Worm (Caenorhabditis elegans): ENCODE data around the gene oig-8.

oig-8 gene

DNA sequence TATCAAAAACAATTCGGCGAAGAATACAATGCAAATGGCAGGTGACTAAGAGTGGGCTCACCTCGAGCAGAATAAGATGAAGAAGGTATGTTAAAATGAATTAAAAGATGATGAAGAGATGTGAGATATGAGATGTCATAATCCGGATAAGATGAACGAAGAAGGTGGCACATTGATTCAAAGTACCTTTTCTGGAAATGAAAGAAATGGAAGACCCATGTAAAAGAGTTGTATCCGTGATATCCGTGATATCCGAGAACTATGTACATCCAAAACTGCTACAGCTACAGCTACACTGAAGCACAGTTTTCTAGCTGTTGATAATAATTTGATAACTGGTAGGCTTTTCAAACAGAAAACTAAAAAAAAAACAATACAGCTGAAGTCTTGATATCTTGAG, at the start of gene oig-8:
TSS of gene oig-8 (minus strand) at position 101 of the 400 bp plus-strand sequence.
- TF ChIP-seq dao-5 (tag; optimal IDR thresholded peaks at IDR 0.05) (no peak), W03F9.2 (tag; optimal IDR thresholded peaks at IDR 0.05) (no peak), him-1 (tag; optimal IDR thresholded peaks at IDR 0.05) (no peak)

DNA sequence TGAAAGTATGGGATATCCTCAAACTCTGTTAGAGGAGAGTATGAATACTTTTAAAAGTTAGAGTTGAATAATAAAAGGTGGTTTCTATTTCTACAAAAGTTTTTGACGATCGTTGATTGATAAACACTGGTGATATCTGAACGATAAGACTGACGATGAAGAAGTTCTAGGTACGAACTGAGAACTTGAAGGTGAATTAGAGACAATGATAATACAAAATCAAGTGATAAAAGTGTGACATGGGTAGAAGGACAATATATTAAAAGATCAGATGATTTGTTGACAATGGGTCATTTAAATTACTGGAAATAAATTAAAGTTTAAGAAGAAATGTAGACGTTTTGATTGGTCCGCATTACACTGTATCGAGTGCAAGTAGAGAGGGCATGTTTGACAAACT, 46.5 kb upstream of the oig-8 start, which contains the start of gene C18H9.5:
TSS of gene C18H9.5 (minus strand) at position 179 of the 400 bp plus-strand sequence.
- TF ChIP-seq dao-5 (tag; optimal IDR thresholded peaks at IDR 0.05) (no peak), W03F9.2 (tag; optimal IDR thresholded peaks at IDR 0.05) (no peak), him-1 (tag; optimal IDR thresholded peaks at IDR 0.05) (no peak)

DNA sequence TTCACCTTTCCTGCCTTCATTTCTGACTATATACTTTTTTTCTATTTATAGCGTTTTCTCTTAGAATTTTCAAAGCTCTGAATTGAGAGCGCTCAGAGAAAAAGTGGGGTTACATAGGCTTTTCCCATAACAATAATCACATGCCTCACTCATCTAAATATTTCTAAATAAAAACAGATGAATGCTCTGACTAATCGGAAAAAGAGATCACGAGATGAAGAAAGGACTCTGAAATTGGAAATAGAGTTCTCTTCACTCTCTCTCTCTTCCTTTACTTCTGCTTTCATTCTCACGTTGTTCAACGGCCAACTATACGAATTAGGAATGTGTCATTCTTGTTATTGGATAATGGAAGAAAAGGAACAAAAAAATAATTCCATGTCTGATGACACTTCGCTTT, 40.2 kb upstream of the oig-8 start:
- no peak for TF ChIP-seq dao-5 (tag; optimal IDR thresholded peaks at IDR 0.05)
- TF ChIP-seq him-1 (tag; optimal IDR thresholded peaks at IDR 0.05), result no peak
- no peak for TF ChIP-seq W03F9.2 (tag; optimal IDR thresholded peaks at IDR 0.05)

DNA sequence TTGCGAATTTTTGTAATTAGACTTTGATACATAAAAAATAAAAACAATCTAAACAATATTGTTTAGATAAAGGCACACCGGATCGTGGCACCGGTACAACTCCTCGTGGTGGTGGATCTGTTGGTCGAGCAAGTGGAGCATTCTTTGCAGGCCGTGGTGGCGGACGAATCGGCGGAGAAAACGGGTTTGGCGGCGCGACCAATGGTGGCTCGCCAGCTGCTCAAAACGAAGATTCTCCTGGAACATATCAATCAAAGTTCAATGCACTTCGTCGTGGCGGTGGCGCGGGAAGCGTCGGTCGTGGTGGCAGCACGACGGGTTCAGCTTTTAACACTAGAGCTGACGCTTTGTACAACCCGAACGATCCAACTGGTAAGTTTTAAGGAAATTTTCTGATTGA, 37.0 kb upstream of the oig-8 start:
- TF ChIP-seq dao-5 (tag; optimal IDR thresholded peaks at IDR 0.05) (no peak), him-1 (tag; optimal IDR thresholded peaks at IDR 0.05) (no peak), W03F9.2 (tag; optimal IDR thresholded peaks at IDR 0.05) (no peak)

DNA sequence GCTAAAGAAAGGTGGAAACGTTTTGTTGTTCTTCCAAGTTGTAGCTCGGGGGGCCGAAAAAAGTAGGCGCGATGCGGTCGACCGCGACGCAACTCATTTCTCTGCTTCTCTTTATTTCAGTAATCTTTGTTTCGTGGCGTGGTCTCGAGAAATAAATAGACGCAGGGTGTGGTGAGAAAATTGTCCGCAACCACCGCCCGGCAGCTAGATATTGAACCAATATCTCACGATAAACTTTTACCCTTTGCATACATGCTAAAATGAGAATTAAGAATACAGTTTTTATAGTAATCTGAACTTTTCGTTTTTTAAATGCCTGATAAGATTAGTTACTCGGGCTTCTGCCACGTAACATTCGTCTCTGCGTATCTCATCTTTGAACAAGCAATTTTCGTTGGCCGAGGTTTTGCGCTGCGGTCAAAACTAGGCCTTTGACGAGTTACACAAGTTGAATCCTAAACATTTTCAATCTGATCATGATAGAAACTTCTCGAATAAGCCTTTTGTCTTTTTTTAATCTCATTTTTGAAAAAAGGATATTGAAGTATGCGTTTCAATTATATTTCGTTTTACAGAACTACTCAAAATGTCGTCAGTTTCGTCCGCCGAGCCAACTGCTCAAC, 34.8 kb upstream of the oig-8 start, which contains the start of gene gyf-1:
TSS of gene gyf-1 (plus strand) at position 573 of the 623 bp plus-strand sequence.
- TF ChIP-seq W03F9.2 (tag; optimal IDR thresholded peaks at IDR 0.05) (no peak), him-1 (tag; optimal IDR thresholded peaks at IDR 0.05) (no peak), dao-5 (tag; optimal IDR thresholded peaks at IDR 0.05) (no peak)

DNA sequence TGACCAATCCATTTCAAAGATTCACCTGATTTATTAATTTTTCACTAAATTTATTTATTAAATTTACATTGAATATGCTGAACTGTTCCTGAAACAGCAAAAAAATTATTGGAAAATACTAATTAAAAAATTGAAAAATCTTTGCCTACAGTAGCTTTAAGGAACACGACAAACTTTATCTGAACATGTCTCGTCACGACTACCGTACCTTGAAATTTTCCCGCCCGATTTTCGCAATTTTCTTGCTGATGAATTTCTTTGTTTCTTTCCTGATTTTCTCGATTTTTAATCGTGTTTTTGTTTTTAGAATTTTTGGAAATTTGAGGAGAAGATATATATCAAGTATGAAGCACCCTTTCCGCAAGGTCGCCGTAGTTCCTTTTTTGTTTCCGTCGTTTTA, 34.0 kb upstream of the oig-8 start:
- TF ChIP-seq W03F9.2 (tag; optimal IDR thresholded peaks at IDR 0.05) (no peak), him-1 (tag; optimal IDR thresholded peaks at IDR 0.05) (no peak), dao-5 (tag; optimal IDR thresholded peaks at IDR 0.05) (no peak)

DNA sequence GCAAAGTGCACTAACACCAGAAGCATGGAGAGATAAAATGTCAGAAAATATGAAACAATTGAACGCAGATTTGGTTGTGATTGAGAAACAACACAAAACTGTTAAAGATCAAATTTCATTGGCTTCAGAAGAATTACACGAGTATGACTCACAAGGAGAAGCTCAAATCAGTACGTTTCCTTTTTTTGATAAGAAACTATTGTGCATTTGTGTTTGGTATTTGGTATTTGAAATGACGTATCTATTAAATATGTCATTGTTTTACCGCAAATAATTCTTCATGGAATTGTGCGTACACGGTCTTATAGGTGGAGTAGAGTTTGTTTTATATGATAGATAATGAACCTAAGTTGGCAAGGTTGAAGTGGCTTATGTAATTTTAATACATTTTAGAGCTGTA, 32.6 kb upstream of the oig-8 start:
- no peak for TF ChIP-seq him-1 (tag; optimal IDR thresholded peaks at IDR 0.05)
- TF ChIP-seq W03F9.2 (tag; optimal IDR thresholded peaks at IDR 0.05), result no peak

DNA sequence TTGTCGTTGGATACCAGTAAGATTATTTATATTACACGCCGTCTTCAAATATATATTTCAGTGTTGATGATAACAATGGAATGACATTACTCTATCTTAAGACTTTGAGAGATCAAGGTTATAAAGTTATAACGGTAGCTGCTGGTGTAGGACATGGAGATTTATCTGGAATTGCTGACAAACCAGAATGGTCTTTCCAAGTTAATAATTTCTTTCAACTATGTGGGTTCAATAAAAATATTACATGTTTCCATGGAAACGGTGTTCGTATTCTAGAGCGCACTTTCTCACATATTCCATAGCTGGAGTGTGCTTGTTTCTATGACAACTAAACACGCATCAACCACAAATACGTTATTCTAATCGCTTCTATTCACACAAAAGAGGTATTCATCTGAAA, 30.8 kb upstream of the oig-8 start, which contains the start of gene ift-74:
TSS of gene ift-74 (plus strand) at position 301 of the 400 bp plus-strand sequence.
- TF ChIP-seq W03F9.2 (tag; optimal IDR thresholded peaks at IDR 0.05), result no peak
- TF ChIP-seq him-1 (tag; optimal IDR thresholded peaks at IDR 0.05), result no peak
- TF ChIP-seq dao-5 (tag; optimal IDR thresholded peaks at IDR 0.05), result no peak

DNA sequence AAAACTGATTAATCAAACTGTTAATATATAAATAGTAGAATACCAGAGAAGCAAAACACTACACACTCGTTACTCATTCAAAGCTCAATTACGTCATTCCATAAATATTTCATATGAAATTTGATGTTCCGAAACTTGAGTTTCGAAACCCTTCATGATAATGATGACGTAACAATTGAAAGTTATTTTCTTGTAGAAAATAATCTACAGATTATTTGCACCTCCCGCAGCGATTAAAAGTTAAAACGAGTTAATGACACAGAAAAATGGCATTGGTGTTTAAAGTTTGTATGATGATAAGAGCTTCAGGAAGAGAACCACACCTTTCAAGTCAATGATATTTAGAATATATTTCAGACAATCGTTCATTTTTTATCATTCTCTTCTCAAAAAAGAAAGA, 25.0 kb upstream of the oig-8 start, which contains the start of gene H43E16.1:
TSS of gene H43E16.1 (plus strand) at position 375 of the 400 bp plus-strand sequence.
- TF ChIP-seq dao-5 (tag; optimal IDR thresholded peaks at IDR 0.05), result no peak
- no peak for TF ChIP-seq him-1 (tag; optimal IDR thresholded peaks at IDR 0.05)
- TF ChIP-seq W03F9.2 (tag; optimal IDR thresholded peaks at IDR 0.05), result no peak

DNA sequence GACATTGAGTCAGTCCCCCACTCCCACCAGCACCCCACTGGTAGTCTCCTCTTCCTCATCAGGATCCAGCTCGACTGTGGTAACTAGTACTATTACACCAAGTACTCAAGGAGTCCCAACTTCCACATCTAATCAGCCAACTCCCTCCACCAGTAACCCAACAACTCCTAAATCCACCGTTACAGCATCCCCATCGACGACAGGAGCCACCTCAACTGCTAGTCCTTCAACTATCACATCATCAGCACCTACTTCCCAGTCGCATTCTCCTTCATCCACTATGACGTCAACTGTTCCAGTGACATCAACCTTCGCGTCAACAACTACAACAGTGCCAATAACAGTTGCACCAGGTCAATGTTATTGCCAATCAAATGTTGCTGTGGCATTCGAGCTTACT, 19.6 kb upstream of the oig-8 start:
- TF ChIP-seq him-1 (tag; optimal IDR thresholded peaks at IDR 0.05) (no peak), dao-5 (tag; optimal IDR thresholded peaks at IDR 0.05) (no peak), W03F9.2 (tag; optimal IDR thresholded peaks at IDR 0.05) (no peak)

DNA sequence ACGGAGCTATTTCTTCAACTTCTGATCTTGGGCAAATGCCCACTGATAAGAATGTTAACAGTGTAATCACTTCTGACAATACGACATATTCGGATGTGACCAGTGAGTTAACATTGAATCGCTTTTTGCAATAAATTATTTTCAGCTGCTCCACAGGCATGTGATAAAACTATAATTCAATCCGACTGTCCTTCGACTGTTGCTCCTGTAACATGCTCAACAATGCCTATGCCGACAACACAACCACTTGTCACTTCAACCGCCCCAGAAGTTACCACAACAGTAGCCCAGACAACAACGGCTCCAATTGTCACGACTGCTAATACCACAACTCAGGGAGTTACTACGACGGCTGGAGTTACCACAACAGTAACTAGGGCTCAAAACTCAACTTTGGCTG, 18.6 kb upstream of the oig-8 start:
- TF ChIP-seq dao-5 (tag; optimal IDR thresholded peaks at IDR 0.05), result no peak
- no peak for TF ChIP-seq him-1 (tag; optimal IDR thresholded peaks at IDR 0.05)
- no peak for TF ChIP-seq W03F9.2 (tag; optimal IDR thresholded peaks at IDR 0.05)

DNA sequence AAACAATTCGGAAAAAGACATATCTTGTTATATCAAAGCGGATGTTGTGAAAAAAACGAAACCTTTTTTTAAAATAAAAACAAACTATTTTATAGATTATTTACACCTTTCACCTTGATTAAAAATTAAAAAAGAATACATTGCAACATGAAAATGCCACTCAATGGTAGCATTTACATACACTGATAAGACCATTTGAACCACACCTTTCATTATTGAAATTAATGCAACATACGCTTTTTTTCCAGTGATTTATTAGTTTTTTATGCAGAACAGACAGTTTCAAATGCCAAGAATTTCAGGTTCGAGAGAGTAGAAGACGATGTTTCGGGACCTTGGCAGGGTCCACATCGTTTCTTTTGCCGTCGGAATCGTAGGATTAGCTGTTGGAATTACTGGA, 17.7 kb upstream of the oig-8 start, which contains the start of gene T19D12.1:
TSS of gene T19D12.1 (plus strand) at position 301 of the 400 bp plus-strand sequence.
- TF ChIP-seq W03F9.2 (tag; optimal IDR thresholded peaks at IDR 0.05), result no peak

DNA sequence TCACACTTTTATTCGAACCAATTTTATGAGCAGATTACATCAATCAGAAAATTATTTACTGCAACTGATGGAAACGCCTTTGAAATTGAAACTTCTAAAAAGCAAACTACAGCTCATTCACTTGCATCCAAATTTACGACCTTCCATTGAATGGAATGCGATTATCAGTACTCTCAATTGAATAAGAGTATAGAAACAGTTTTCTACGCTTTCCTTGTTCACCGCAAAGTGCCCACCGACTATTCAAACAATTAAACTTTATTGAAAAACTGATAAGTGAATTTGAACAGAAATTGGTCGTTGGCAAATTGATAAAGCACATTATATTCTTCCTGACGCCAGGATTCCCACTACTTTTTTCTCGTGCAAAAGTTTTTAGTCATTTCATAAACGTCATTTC, 17.0 kb upstream of the oig-8 start:
- TF ChIP-seq him-1 (tag; optimal IDR thresholded peaks at IDR 0.05) (no peak), W03F9.2 (tag; optimal IDR thresholded peaks at IDR 0.05) (no peak), dao-5 (tag; optimal IDR thresholded peaks at IDR 0.05) (no peak)

DNA sequence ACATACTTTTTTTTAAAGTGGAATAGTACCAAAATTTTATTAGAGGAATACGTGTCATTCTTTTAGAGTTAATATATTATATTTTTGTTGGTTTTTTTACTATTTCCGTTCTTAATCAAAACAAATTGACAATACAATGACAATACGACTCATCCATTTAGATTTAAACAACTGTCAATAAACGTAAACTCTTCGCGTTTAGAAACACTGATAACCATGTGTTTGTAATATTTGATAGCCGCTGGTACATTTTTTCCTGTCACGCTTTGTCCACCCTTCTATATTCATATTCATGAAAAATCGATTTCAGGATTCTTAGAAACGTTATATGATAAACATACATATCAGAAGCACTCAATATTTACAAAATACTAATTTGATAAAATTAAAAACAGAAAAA, 14.9 kb upstream of the oig-8 start:
- TF ChIP-seq W03F9.2 (tag; optimal IDR thresholded peaks at IDR 0.05) (no peak), dao-5 (tag; optimal IDR thresholded peaks at IDR 0.05) (no peak), him-1 (tag; optimal IDR thresholded peaks at IDR 0.05) (no peak)

DNA sequence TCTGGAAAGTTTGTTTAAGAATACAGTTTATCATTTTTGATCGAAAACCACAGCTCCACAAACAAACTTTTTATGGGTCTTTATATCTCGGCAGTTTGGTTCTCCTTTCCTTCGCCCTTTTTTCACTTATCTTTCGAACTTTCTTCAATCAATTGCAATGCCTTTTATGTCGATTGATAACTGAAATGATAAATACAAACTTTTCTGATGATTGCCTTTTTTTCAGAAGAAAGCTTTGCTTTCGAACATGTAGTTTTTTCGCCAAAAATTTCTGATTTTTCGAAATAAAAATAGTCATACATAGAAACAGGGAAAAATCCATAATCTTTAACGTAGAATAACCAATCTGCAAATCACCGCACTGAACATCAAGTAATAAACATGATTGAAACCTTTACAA, 12.3 kb upstream of the oig-8 start, which contains the start of gene T19D12.2:
TSS of gene T19D12.2 (plus strand) at position 125 of the 400 bp plus-strand sequence.
- no peak for TF ChIP-seq him-1 (tag; optimal IDR thresholded peaks at IDR 0.05)
- TF ChIP-seq dao-5 (tag; optimal IDR thresholded peaks at IDR 0.05), result no peak
- TF ChIP-seq W03F9.2 (tag; optimal IDR thresholded peaks at IDR 0.05), result no peak
